Fruit fly (Drosophila melanogaster) whole organism, wandering third instar larva: Measurements from ENCODE around the gene CG16826.
A peak's percentile ranks its signal among the peaks of the same experiment; 100 is the strongest.

Source experiments
- Abd-B ChIP-seq: fragments of >200 bp; optimal IDR thresholded peaks from 2 replicates; lab custom pipeline; 2017; ENCODE audit warnings: missing biosample characterization, missing genetic modification characterization
- CG9705 ChIP-seq: fragments of 200-800 bp; sonication (Bioruptor generic); optimal IDR thresholded peaks from 2 replicates; lab custom pipeline; 2018; ENCODE audit warnings: missing biosample characterization, mild to moderate bottlenecking, missing genetic modification characterization
- CrebA ChIP-seq: fragments of 200-800 bp; sonication (Bioruptor generic); optimal IDR thresholded peaks from 2 replicates; lab custom pipeline; 2016; ENCODE audit warnings: missing biosample characterization, mild to moderate bottlenecking, missing genetic modification characterization, borderline replicate concordance
- Dfd ChIP-seq: fragments of >200 bp; optimal IDR thresholded peaks from 2 replicates; lab custom pipeline; 2017; ENCODE audit warnings: missing biosample characterization, missing genetic modification characterization
- Dif ChIP-seq: fragments of 200-275, 200-300 bp; sonication (Bioruptor generic); optimal IDR thresholded peaks from 2 replicates; lab custom pipeline; 2018; ENCODE audit warnings: missing biosample characterization, missing genetic modification characterization; ENCODE audit not compliant: partially characterized antibody
- HLH106 ChIP-seq: fragments of 200-800 bp; optimal IDR thresholded peaks from 3 replicates; lab custom pipeline; 2019; ENCODE audit warnings: missing biosample characterization, mild to moderate bottlenecking, missing genetic modification characterization, moderate library complexity
- Hr78 ChIP-seq: fragments of >200 bp; optimal IDR thresholded peaks from 2 replicates; lab custom pipeline; 2017; ENCODE audit warnings: missing biosample characterization, missing genetic modification characterization
- Hr83 ChIP-seq: fragments of 200-300 bp; sonication (Bioruptor generic); optimal IDR thresholded peaks from 2 replicates; lab custom pipeline; 2016; ENCODE audit warnings: missing biosample characterization, mild to moderate bottlenecking, missing genetic modification characterization, moderate library complexity; ENCODE audit not compliant: poor library complexity, severe bottlenecking
- Jra ChIP-seq: sonication (Bioruptor generic); optimal IDR thresholded peaks from 2 replicates; lab custom pipeline; 2016; ENCODE audit warnings: missing biosample characterization, missing genetic modification characterization
- Mio ChIP-seq: sonication (Bioruptor generic); optimal IDR thresholded peaks from 2 replicates; lab custom pipeline; 2016; ENCODE audit warnings: missing biosample characterization, missing genetic modification characterization
- Myc ChIP-seq: fragments of >200 bp; optimal IDR thresholded peaks from 2 replicates; lab custom pipeline; 2017
- N ChIP-seq: fragments of >200 bp; optimal IDR thresholded peaks from 2 replicates; lab custom pipeline; 2018; ENCODE audit warnings: missing biosample characterization, missing external identifiers, missing genetic modification characterization
- Rel ChIP-seq, 2 experiments: fragments of 200-800 bp; sonication (Bioruptor generic) in 1 of 2; optimal IDR thresholded peaks; 2 replicates in 1 of 2; 3 replicates in 1 of 2; lab custom pipeline; 2016 to 2019; ENCODE audit warnings: mild to moderate bottlenecking in 2 of 2, missing biosample characterization in 2 of 2, missing genetic modification characterization in 2 of 2, moderate library complexity in 1 of 2
- Sp1 ChIP-seq: fragments of 200-800 bp; sonication (Bioruptor generic); optimal IDR thresholded peaks from 3 replicates; lab custom pipeline; 2019; ENCODE audit warnings: missing biosample characterization, mild to moderate bottlenecking, missing genetic modification characterization, moderate library complexity
- brk ChIP-seq: fragments of 200-800 bp; sonication (Bioruptor generic); optimal IDR thresholded peaks from 2 replicates; lab custom pipeline; 2016; ENCODE audit warnings: missing biosample characterization, mild to moderate bottlenecking, missing genetic modification characterization
- dmrt93B ChIP-seq: fragments of 200-800 bp; sonication (Bioruptor generic); optimal IDR thresholded peaks from 2 replicates; lab custom pipeline; 2018; ENCODE audit warnings: missing biosample characterization, mild to moderate bottlenecking, missing genetic modification characterization
- dsf ChIP-seq: sonication (Bioruptor generic); optimal IDR thresholded peaks from 2 replicates; lab custom pipeline; 2016; ENCODE audit warnings: missing biosample characterization, missing genetic modification characterization, borderline replicate concordance
- ey ChIP-seq: fragments of 200-800 bp; sonication (Bioruptor generic); optimal IDR thresholded peaks from 2 replicates; lab custom pipeline; 2016; ENCODE audit warnings: missing biosample characterization, missing genetic modification characterization
- foxo ChIP-seq, 2 experiments: fragments of 200-800 bp; sonication (Bioruptor generic); optimal IDR thresholded peaks; 2 replicates in 1 of 2; 3 replicates in 1 of 2; lab custom pipeline; 2016 to 2017; ENCODE audit warnings: missing biosample characterization in 2 of 2, missing genetic modification characterization in 2 of 2
- fru ChIP-seq: fragments of 200-800 bp; sonication (Bioruptor generic); optimal IDR thresholded peaks from 3 replicates; lab custom pipeline; 2016; ENCODE audit warnings: missing biosample characterization, mild to moderate bottlenecking, missing genetic modification characterization
- h ChIP-seq: fragments of 200-800 bp; sonication (Bioruptor generic); optimal IDR thresholded peaks from 3 replicates; lab custom pipeline; 2016; ENCODE audit warnings: missing biosample characterization, mild to moderate bottlenecking, missing genetic modification characterization
- lola ChIP-seq: fragments of >200 bp; optimal IDR thresholded peaks from 2 replicates; lab custom pipeline; 2017; ENCODE audit warnings: missing biosample characterization, missing genetic modification characterization
- sv ChIP-seq: fragments of 200-800 bp; sonication (Bioruptor generic); optimal IDR thresholded peaks from 3 replicates; lab custom pipeline; 2016; ENCODE audit warnings: missing biosample characterization, missing genetic modification characterization
- tai ChIP-seq: sonication (Bioruptor generic); optimal IDR thresholded peaks from 2 replicates; lab custom pipeline; 2016; ENCODE audit warnings: missing biosample characterization, missing genetic modification characterization
- usp ChIP-seq: fragments of >200 bp; optimal IDR thresholded peaks from 2 replicates; lab custom pipeline; 2017; ENCODE audit warnings: missing biosample characterization, missing genetic modification characterization
- woc ChIP-seq: sonication (Bioruptor generic); optimal IDR thresholded peaks from 2 replicates; lab custom pipeline; 2016; ENCODE audit warnings: missing biosample characterization, mild to moderate bottlenecking, missing genetic modification characterization

The CG16826 gene

dm6 chr2L:13347473-13347872, at the start of gene CG16826:
Gene CG16826, plus strand, starts transcription at chr2L:13347773.
- TF ChIP-seq dmrt93B (GFP tag; lab: Kevin White, UChicago) (no peak), fru (GFP tag; lab: Kevin White, UChicago) (no peak), usp (no peak), Rel (GFP tag; optimal IDR thresholded peaks at IDR 0.05; lab: Kevin White, UChicago) (no peak), Rel (tag; optimal IDR thresholded peaks at IDR 0.05; lab: Kevin White, UChicago) (no peak), CG9705 (GFP tag; lab: Kevin White, UChicago) (no peak), HLH106 (no peak), tai (GFP tag; lab: Kevin White, UChicago) (no peak), Dfd (GFP tag; lab: Kevin White, UChicago) (no peak), Hr78 (no peak), brk (GFP tag; lab: Kevin White, UChicago) (no peak), foxo (GFP tag; optimal IDR thresholded peaks at IDR 0.05; lab: Kevin White, UChicago) (no peak)
- TF ChIP-seq, all 38 proteins: peak for 0

- TF ChIP-seq dsf (GFP tag; lab: Kevin White, UChicago) (no peak), Sp1 (GFP tag; lab: Kevin White, UChicago) (no peak), ey (no peak), N (GFP tag; lab: Kevin White, UChicago) (no peak)
These were observed 43.1 kb upstream of the CG16826 start, which contains the start of gene CG16825 for dm6 chr2L:13304488-13304887. Gene CG16825, plus strand, starts transcription at chr2L:13304788.

- TF ChIP-seq tai (GFP tag; lab: Kevin White, UChicago): no peak
- no peak for TF ChIP-seq brk (GFP tag; lab: Kevin White, UChicago)
These were observed 42.6 kb upstream of the CG16826 start for dm6 chr2L:13305000-13305399.

dm6 chr2L:13306655-13307054, 40.9 kb upstream of the CG16826 start, which contains the start of gene CG43779:
Gene CG43779, minus strand, starts transcription at chr2L:13306755.
- no peak for TF ChIP-seq Myc
- TF ChIP-seq Dfd (GFP tag; lab: Kevin White, UChicago): no peak

dm6 chr2L:13325823-13326222, 21.8 kb upstream of the CG16826 start:
- TF ChIP-seq Rel (GFP tag; optimal IDR thresholded peaks at IDR 0.05; lab: Kevin White, UChicago) (no peak), Rel (tag; optimal IDR thresholded peaks at IDR 0.05; lab: Kevin White, UChicago) (no peak), Abd-B (GFP tag; lab: Kevin White, UChicago) (no peak), Hr83 (no peak), Hr78 (no peak), dsf (GFP tag; lab: Kevin White, UChicago) (no peak), Jra (GFP tag; lab: Kevin White, UChicago) (no peak), Myc (no peak), HLH106 (no peak), h (GFP tag; lab: Kevin White, UChicago) (no peak)
- TF ChIP-seq, all 38 proteins: peak for 0

dm6 chr2L:13331021-13331420, 16.6 kb upstream of the CG16826 start, which contains the start of gene hbt:
Gene hbt, minus strand, starts transcription at chr2L:13331121.
- TF ChIP-seq lola (GFP tag; lab: Kevin White, UChicago) (no peak), woc (GFP tag; lab: Kevin White, UChicago) (no peak), sv (no peak), CrebA (GFP tag; lab: Kevin White, UChicago) (no peak), tai (GFP tag; lab: Kevin White, UChicago) (no peak)

- TF ChIP-seq Jra (GFP tag; lab: Kevin White, UChicago) (no peak), Mio (no peak), Dfd (GFP tag; lab: Kevin White, UChicago) (no peak), Dif (GFP tag; lab: Kevin White, UChicago) (peak; percentile 2), foxo (GFP tag; optimal IDR thresholded peaks at IDR 0.05; lab: Kevin White, UChicago) (no peak)
These were observed 15.6 kb upstream of the CG16826 start for dm6 chr2L:13331868-13332544.
